Fruit fly (Drosophila melanogaster) whole organism, embryonic: ENCODE data around the gene CG14442.

Experiments used
- CG1024 ChIP-seq: fragments of 200-800 bp; sonication (Bioruptor generic); IDR thresholded peaks from 2 replicates; pipeline ENCODE4 v1.3.6; 2022; ENCODE audit warnings: missing biosample characterization, missing genetic modification characterization
- CG10543 ChIP-seq: fragments of 200-800 bp; sonication (Bioruptor generic); optimal IDR thresholded peaks from 3 replicates; lab custom pipeline; 2017; ENCODE audit warnings: missing biosample characterization, mild to moderate bottlenecking, missing genetic modification characterization, moderate library complexity
- CG10979 ChIP-seq: fragments of 200-800 bp; sonication (Bioruptor generic); optimal IDR thresholded peaks from 2 replicates; lab custom pipeline; 2018; ENCODE audit warnings: missing biosample characterization, mild to moderate bottlenecking, missing genetic modification characterization, moderate library complexity
- CG43689 ChIP-seq: fragments of 200-800 bp; sonication (Bioruptor generic); IDR thresholded peaks from 2 replicates; pipeline ENCODE4 v1.3.6; 2022; ENCODE audit warnings: missing biosample characterization, missing genetic modification characterization
- Dad ChIP-seq: fragments of 200-800 bp; sonication (Bioruptor generic); optimal IDR thresholded peaks from 3 replicates; lab custom pipeline; 2016; ENCODE audit warnings: missing biosample characterization, missing genetic modification characterization
- Gsc ChIP-seq: fragments of 200-800 bp; sonication (Bioruptor generic); IDR thresholded peaks from 2 replicates; pipeline ENCODE4 v1.3.6; 2022; ENCODE audit warnings: missing biosample characterization, missing genetic modification characterization
- Gug ChIP-seq: fragments of 200-800 bp; sonication (Bioruptor generic); IDR thresholded peaks from 4 replicates; pipeline ENCODE4 v1.3.6; 2022; ENCODE audit warnings: missing biosample characterization, missing genetic modification characterization
- knrl ChIP-seq: fragments of 200-800 bp; sonication (Bioruptor generic); IDR thresholded peaks from 3 replicates; pipeline ENCODE4 v1.3.6; 2022; ENCODE audit warnings: missing biosample characterization, missing genetic modification characterization; ENCODE audit not compliant: partially characterized antibody
- lbe ChIP-seq: fragments of 200-800 bp; sonication (Bioruptor generic); optimal IDR thresholded peaks from 2 replicates; lab custom pipeline; 2016; ENCODE audit warnings: missing biosample characterization, mild to moderate bottlenecking, missing genetic modification characterization
- sens-2 ChIP-seq: fragments of 200-800 bp; sonication (Bioruptor generic); IDR thresholded peaks from 2 replicates; pipeline ENCODE4 v1.3.6; 2022; ENCODE audit warnings: missing biosample characterization, missing genetic modification characterization
- tup ChIP-seq: fragments of 200-800 bp; sonication (Bioruptor generic); optimal IDR thresholded peaks from 2 replicates; lab custom pipeline; 2016; ENCODE audit warnings: missing biosample characterization, mild to moderate bottlenecking, missing genetic modification characterization, moderate library complexity
- vfl ChIP-seq: fragments of 200-800 bp; sonication (Bioruptor generic); optimal IDR thresholded peaks from 2 replicates; lab custom pipeline; 2016; ENCODE audit warnings: missing biosample characterization, missing genetic modification characterization
- z ChIP-seq: fragments of 200-800 bp; sonication (Bioruptor generic); IDR thresholded peaks from 3 replicates; pipeline ENCODE4 v1.3.6; 2022; ENCODE audit warnings: missing biosample characterization, missing genetic modification characterization

- no peak for TF ChIP-seq CG10979
- no peak for TF ChIP-seq sens-2
- no peak for TF ChIP-seq CG10543 (GFP tag; lab: Kevin White, UChicago)
- TF ChIP-seq vfl (GFP tag; lab: Kevin White, UChicago): no peak
- TF ChIP-seq CG1024 (GFP tag; lab: Robert Waterston, UW): no peak
- TF ChIP-seq knrl: no peak
- no peak for TF ChIP-seq CG43689
- TF ChIP-seq tup (GFP tag; lab: Kevin White, UChicago): no peak
- TF ChIP-seq Gug (GFP tag; lab: Robert Waterston, UW): no peak
- no peak for TF ChIP-seq z
- no peak for TF ChIP-seq lbe (GFP tag; lab: Kevin White, UChicago)
- no peak for TF ChIP-seq Gsc (GFP tag; lab: Robert Waterston, UW)
- no peak for TF ChIP-seq Dad (GFP tag; lab: Kevin White, UChicago)
Observed at dm6 chrX:6700990-6701530, 6.3 kb upstream of the CG14442 start.
